Worm (Caenorhabditis elegans) whole organism, midembryonic: ENCODE measurements around the gene nhr-231.

Source experiments
- tab-1 ChIP-seq: fragments of 200-800 bp; sonication (Bioruptor generic); IDR thresholded peaks from 2 replicates; pipeline ENCODE4 v1.3.6; 2022; ENCODE audit warnings: missing genetic modification characterization, missing compliant biosample characterization
- ztf-23 ChIP-seq: fragments of 200-800 bp; sonication (Bioruptor generic); IDR thresholded peaks from 2 replicates; pipeline ENCODE4 v1.3.6; 2022; ENCODE audit warnings: missing genetic modification reagents, missing genetic modification characterization, missing compliant biosample characterization

- TF ChIP-seq tab-1 = no peak
- TF ChIP-seq ztf-23 (GFP tag; lab: Robert Waterston, UW) = no peak
Measured at ce11 chrV:18837125-18837524, 46.4 kb downstream of the nhr-231 start, which contains the start of gene cyp-33D3.
